Fruit fly (Drosophila melanogaster): Measurements from ENCODE around the gene pic.

Gene pic

DNA sequence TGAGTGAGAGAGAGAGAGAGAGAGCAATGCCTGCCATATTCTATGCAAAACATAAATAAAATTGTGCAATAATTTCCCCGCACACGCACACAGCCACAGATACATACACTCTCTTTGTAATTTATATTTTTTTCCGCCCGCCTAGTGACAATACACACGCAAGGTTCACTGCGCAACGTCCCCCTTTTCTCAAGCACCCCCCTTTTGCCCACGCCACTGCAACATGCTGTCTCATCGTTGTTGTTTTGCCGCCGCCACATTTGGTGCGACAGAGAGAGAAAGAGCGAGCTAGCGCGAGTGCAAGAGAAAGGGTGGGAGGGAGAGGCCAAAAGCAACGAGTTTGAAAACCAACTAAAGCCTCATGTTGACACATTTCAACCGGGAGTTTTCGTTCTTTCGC is 39.7 kb upstream of the pic start (continued):
- TF ChIP-seq klu (GFP tag; IDR thresholded peaks at IDR 0.05) (peak; percentile 44; the same call in 1 of the 2 replicates), crc (GFP tag; optimal IDR thresholded peaks at IDR 0.05) (peak; percentile 54), fd3F (GFP tag; optimal IDR thresholded peaks at IDR 0.05) (no peak), kay (GFP tag; optimal IDR thresholded peaks at IDR 0.05) (peak; percentile 80), CG6791 (GFP tag; IDR thresholded peaks at IDR 0.05; ENCODE audit: partially characterized antibody) (0 out of 3 replicates have a peak, but pooled peaks have one; percentile 11), CG12769 (tag; optimal IDR thresholded peaks at IDR 0.05) (no peak), Camta (GFP tag; optimal IDR thresholded peaks at IDR 0.05) (peak; percentile 58), CG7271 (tag; optimal IDR thresholded peaks at IDR 0.05) (no peak), Myb (GFP tag; optimal IDR thresholded peaks at IDR 0.05) (peak; percentile 51), Dbx (GFP tag; IDR thresholded peaks at IDR 0.05) (peak; percentile 53; the same call in 1 of the 3 replicates)

DNA sequence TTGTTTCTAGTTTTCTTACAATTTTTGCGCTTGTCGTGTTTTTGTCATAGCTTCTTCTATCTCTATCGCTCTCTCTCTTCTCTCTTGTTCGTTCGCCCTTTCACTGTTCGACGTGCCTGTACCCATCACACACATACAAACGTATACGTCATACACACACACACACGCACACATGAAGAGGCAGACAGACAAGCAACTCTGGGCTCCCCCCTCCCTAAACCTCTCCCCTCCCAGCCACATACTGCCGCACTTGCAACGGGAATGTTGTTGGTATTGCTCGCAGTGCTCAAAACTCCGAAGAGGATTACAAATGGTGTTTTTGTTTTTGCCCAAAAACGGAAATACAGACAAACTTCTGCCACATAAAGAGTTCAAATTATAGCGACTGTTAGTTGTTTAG is 39.1 kb upstream of the pic start:
- TF ChIP-seq CG10209 (GFP tag; optimal IDR thresholded peaks at IDR 0.05) (no peak), kni (GFP tag; optimal IDR thresholded peaks at IDR 0.05) (peak; percentile 24), jigr1 (GFP tag; IDR thresholded peaks at IDR 0.05) (no peak), gce (GFP tag; IDR thresholded peaks at IDR 0.05) (peak; percentile 25; the same call in 1 of the 3 replicates), Opbp (GFP tag; IDR thresholded peaks at IDR 0.05; ENCODE audit: partially characterized antibody) (0 out of 3 replicates have a peak, but pooled peaks have one; percentile 24), CG5180 (GFP tag; optimal IDR thresholded peaks at IDR 0.05) (peak; percentile 18), Med (GFP tag) (peak; percentile 74), cg (GFP tag; optimal IDR thresholded peaks at IDR 0.05) (peak; percentile 90), Dll (GFP tag; IDR thresholded peaks at IDR 0.05; ENCODE audit: partially characterized antibody) (no peak), CG8290 (GFP tag; optimal IDR thresholded peaks at IDR 0.05) (no peak), CG8290 (tag; optimal IDR thresholded peaks at IDR 0.05) (peak in 1 of 2 experiments; percentile 3), CG4360 (GFP tag; IDR thresholded peaks at IDR 0.05) (peak; percentile 57; the same call in 1 of the 2 replicates), Hr78 (GFP tag; optimal IDR thresholded peaks at IDR 0.05) (no peak), H15 (GFP tag; IDR thresholded peaks at IDR 0.05) (0 out of 3 replicates have a peak, but pooled peaks have one; percentile 24), chinmo (GFP tag; IDR thresholded peaks at IDR 0.05; ENCODE audit: partially characterized antibody) (peak; percentile 4; the same call in 1 of the 4 replicates), NC2α (GFP tag; optimal IDR thresholded peaks at IDR 0.05) (no peak), ci (GFP tag; IDR thresholded peaks at IDR 0.05) (peak; percentile 18; the same call in 1 of the 3 replicates), hkb (optimal IDR thresholded peaks at IDR 0.05) (no peak), hkb (GFP tag; IDR thresholded peaks at IDR 0.05) (0 out of 2 replicates have a peak, but pooled peaks have one; percentile 9), Ets65A (GFP tag) (no peak), nerfin-1 (tag; optimal IDR thresholded peaks at IDR 0.05) (peak; percentile 58), Dbx (GFP tag; IDR thresholded peaks at IDR 0.05) (0 out of 3 replicates have a peak, but pooled peaks have one; percentile 39), Blimp-1 (GFP tag; optimal IDR thresholded peaks at IDR 0.05) (peak; percentile 48), da (GFP tag; optimal IDR thresholded peaks at IDR 0.05) (no peak), crol (GFP tag; IDR thresholded peaks at IDR 0.05) (peak; percentile 95), Jarid2 (GFP tag; optimal IDR thresholded peaks at IDR 0.05) (no peak), CG2116 (GFP tag; optimal IDR thresholded peaks at IDR 0.05) (peak; percentile 72), CG32767 (GFP tag; IDR thresholded peaks at IDR 0.05) (peak; percentile 58; the same call in 1 of the 2 replicates), Scr (GFP tag; IDR thresholded peaks at IDR 0.05; ENCODE audit: partially characterized antibody) (peak; percentile 22; the same call in 1 of the 2 replicates), tna (GFP tag; IDR thresholded peaks at IDR 0.05; ENCODE audit: partially characterized antibody) (peak; percentile 20; the same call in 1 of the 2 replicates), wdn (GFP tag; IDR thresholded peaks at IDR 0.05) (0 out of 2 replicates have a peak, but pooled peaks have one; percentile 24), CG6175 (GFP tag; IDR thresholded peaks at IDR 0.05) (0 out of 3 replicates have a peak, but pooled peaks have one; percentile 44), chm (GFP tag; IDR thresholded peaks at IDR 0.05) (peak; percentile 67), dm (GFP tag; optimal IDR thresholded peaks at IDR 0.05) (no peak), CG17385 (GFP tag; optimal IDR thresholded peaks at IDR 0.05) (peak; percentile 3), sna (GFP tag; IDR thresholded peaks at IDR 0.05; ENCODE audit: partially characterized antibody) (no peak), CG1233 (GFP tag; optimal IDR thresholded peaks at IDR 0.05) (no peak), tup (GFP tag; optimal IDR thresholded peaks at IDR 0.05) (no peak), sens (GFP tag) (peak; percentile 46), CG9876 (GFP tag; optimal IDR thresholded peaks at IDR 0.05) (no peak)

Data from whole organism, embryonic.